Fruit fly (Drosophila melanogaster): Measurements from ENCODE around the gene RpL22.
A peak's percentile ranks its signal among the peaks of the same experiment; 100 is the strongest.

Gene RpL22

DNA sequence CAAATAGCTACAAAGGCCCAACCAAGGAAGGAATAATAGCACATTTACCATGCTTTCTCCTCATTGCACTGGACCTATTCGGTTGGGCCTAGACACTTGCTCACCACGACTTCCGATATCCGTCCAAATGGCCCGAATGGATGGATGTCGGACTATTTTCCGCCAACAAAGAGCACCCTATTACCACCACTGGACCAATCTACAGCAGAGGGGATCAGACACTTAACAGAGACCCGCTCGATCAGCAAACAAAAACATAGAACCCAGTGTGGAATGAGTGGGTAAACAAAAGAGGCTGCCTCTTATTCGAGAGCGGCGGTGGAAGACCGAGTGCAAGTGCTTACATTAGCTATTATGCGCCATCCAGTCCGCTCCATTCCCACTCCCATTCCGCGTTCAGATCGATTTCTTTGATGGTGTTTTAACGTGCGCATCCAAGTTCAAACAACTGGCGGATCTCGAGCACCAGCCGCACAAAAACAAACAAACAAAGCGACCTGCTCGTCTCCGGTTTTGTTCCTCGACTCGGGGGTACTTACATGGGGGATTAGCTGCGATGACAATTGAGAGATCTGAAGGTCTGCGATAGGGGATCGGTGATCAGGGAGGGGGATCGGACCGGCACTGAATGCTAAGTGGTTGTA lies 3.7 kb upstream of the RpL22 start (continued):
- no peak for TF ChIP-seq CG8290 (GFP tag; optimal IDR thresholded peaks at IDR 0.05)
- TF ChIP-seq CG8290 (tag; optimal IDR thresholded peaks at IDR 0.05), result peak in 1 of 2 experiments; percentile 30
- TF ChIP-seq CG1233 (GFP tag; optimal IDR thresholded peaks at IDR 0.05), result peak; percentile 6
- peak; percentile 4 for TF ChIP-seq CG3407 (GFP tag; optimal IDR thresholded peaks at IDR 0.05)
- TF ChIP-seq phol (tag; optimal IDR thresholded peaks at IDR 0.05), result no peak
- no peak for TF ChIP-seq HmgD (GFP tag; optimal IDR thresholded peaks at IDR 0.05)
- no peak for TF ChIP-seq D (optimal IDR thresholded peaks at IDR 0.05)
- peak; percentile 8 for TF ChIP-seq D (GFP tag; optimal IDR thresholded peaks at IDR 0.05)
- TF ChIP-seq Med (GFP tag), result peak; percentile 70
- no peak for TF ChIP-seq sna (GFP tag; IDR thresholded peaks at IDR 0.05; ENCODE audit: partially characterized antibody)
- no peak for TF ChIP-seq gsb (GFP tag; IDR thresholded peaks at IDR 0.05)
- TF ChIP-seq org-1 (GFP tag; optimal IDR thresholded peaks at IDR 0.05), result peak; percentile 12
- TF ChIP-seq CG18599 (GFP tag; optimal IDR thresholded peaks at IDR 0.05), result peak; percentile 26
- TF ChIP-seq sug (tag; optimal IDR thresholded peaks at IDR 0.05), result peak; percentile 35
- TF ChIP-seq gsb-n (tag; optimal IDR thresholded peaks at IDR 0.05), result peak; percentile 48
- no peak for TF ChIP-seq pho (GFP tag; optimal IDR thresholded peaks at IDR 0.05)
- TF ChIP-seq Six4 (GFP tag; optimal IDR thresholded peaks at IDR 0.05), result no peak
- no peak for TF ChIP-seq ttk (GFP tag; IDR thresholded peaks at IDR 0.05)
- no peak for TF ChIP-seq unc-4 (GFP tag; IDR thresholded peaks at IDR 0.05; ENCODE audit: partially characterized antibody)
- TF ChIP-seq CG2202 (tag; optimal IDR thresholded peaks at IDR 0.05), result peak; percentile 22
- peak; percentile 40 for TF ChIP-seq CG12769 (tag; optimal IDR thresholded peaks at IDR 0.05)
- TF ChIP-seq pros (GFP tag; optimal IDR thresholded peaks at IDR 0.05), result peak; percentile 33
- TF ChIP-seq kni (GFP tag; optimal IDR thresholded peaks at IDR 0.05), result peak; percentile 79
- TF ChIP-seq CG15696 (tag; optimal IDR thresholded peaks at IDR 0.05), result peak; percentile 28
- TF ChIP-seq Optix (GFP tag; IDR thresholded peaks at IDR 0.05), result 0 out of 3 replicates have a peak, but pooled peaks have one; percentile 7
- TF ChIP-seq CG2678 (tag; optimal IDR thresholded peaks at IDR 0.05), result peak; percentile 15
- 0 out of 2 replicates have a peak, but pooled peaks have one; percentile 5 for TF ChIP-seq CG32532 (GFP tag; IDR thresholded peaks at IDR 0.05)
- peak in 1 of 3 experiments; percentile 2 for TF ChIP-seq lola (GFP tag; optimal IDR thresholded peaks at IDR 0.05)

DNA sequence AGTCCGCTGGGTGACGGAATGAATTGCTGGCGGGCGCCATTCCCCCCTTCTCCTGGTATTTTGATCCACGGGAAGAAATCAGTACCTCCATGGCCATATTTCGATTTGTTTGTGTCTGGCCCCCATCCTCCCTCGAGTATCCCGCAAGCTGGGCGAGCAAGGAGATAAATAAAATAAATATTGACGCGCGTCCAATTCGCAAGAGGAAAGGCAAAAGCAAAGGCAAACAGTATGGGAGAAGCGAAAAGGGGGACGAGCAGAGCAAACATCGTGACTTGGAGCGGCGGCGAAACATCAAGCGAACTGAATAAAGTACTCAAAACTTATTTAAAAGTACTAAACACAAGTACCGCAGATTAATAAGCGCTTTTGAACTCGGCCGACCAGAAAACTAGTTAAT lies 3.0 kb upstream of the RpL22 start:
- TF ChIP-seq YL-1 (GFP tag; optimal IDR thresholded peaks at IDR 0.05), result no peak
- no peak for TF ChIP-seq Antp (GFP tag; optimal IDR thresholded peaks at IDR 0.05)
- TF ChIP-seq jigr1 (GFP tag; IDR thresholded peaks at IDR 0.05), result no peak
- TF ChIP-seq dan (GFP tag; IDR thresholded peaks at IDR 0.05), result no peak
- TF ChIP-seq pan (optimal IDR thresholded peaks at IDR 0.05), result no peak
- peak in 1 of 2 experiments; percentile 19 for TF ChIP-seq pan (GFP tag; optimal IDR thresholded peaks at IDR 0.05 in 1 of 2, IDR thresholded peaks at IDR 0.05 in 1 of 2)
- TF ChIP-seq cwo (GFP tag; optimal IDR thresholded peaks at IDR 0.05), result no peak
- TF ChIP-seq CG13424 (tag; optimal IDR thresholded peaks at IDR 0.05), result no peak
- no peak for TF ChIP-seq Fer3 (tag; optimal IDR thresholded peaks at IDR 0.05)
- peak; percentile 14 for TF ChIP-seq Meics (GFP tag; optimal IDR thresholded peaks at IDR 0.05)
- no peak for TF ChIP-seq jumu (GFP tag; optimal IDR thresholded peaks at IDR 0.05)
- no peak for TF ChIP-seq crp (GFP tag; optimal IDR thresholded peaks at IDR 0.05)
- TF ChIP-seq CG10431 (GFP tag; optimal IDR thresholded peaks at IDR 0.05), result no peak
- peak; percentile 37 for TF ChIP-seq Hmr (GFP tag; optimal IDR thresholded peaks at IDR 0.05)
- no peak for TF ChIP-seq gro (GFP tag; optimal IDR thresholded peaks at IDR 0.05)
- TF ChIP-seq CG6175 (GFP tag; IDR thresholded peaks at IDR 0.05), result no peak
- TF ChIP-seq CG14014 (GFP tag; IDR thresholded peaks at IDR 0.05), result no peak
- no peak for TF ChIP-seq Dek (tag; optimal IDR thresholded peaks at IDR 0.05)
- no peak for TF ChIP-seq CG1832 (GFP tag; optimal IDR thresholded peaks at IDR 0.05)
- TF ChIP-seq CG8478 (optimal IDR thresholded peaks at IDR 0.05), result no peak
- TF ChIP-seq lmd (GFP tag; IDR thresholded peaks at IDR 0.05), result no peak
- TF ChIP-seq NFAT (GFP tag; IDR thresholded peaks at IDR 0.05), result no peak
- no peak for TF ChIP-seq fd64A (GFP tag; optimal IDR thresholded peaks at IDR 0.05)
- TF ChIP-seq ftz-f1 (GFP tag; optimal IDR thresholded peaks at IDR 0.05), result no peak
